Fruit fly (Drosophila melanogaster) whole organism, prepupa: ENCODE measurements around the gene Abi.

Source experiments
- CG3919 ChIP-seq: fragments of 200-800 bp; sonication (Bioruptor generic); optimal IDR thresholded peaks from 3 replicates; lab custom pipeline; 2016; ENCODE audit warnings: missing biosample characterization, missing genetic modification characterization
- CG6163 ChIP-seq: fragments of 200-800 bp; sonication (Bioruptor generic); IDR thresholded peaks from 3 replicates; pipeline ENCODE4 v1.3.6; 2022; ENCODE audit warnings: missing biosample characterization, missing genetic modification characterization
- Eip93F ChIP-seq: fragments of 200-800 bp; sonication (Bioruptor generic); optimal IDR thresholded peaks from 2 replicates; lab custom pipeline; 2016; ENCODE audit warnings: missing biosample characterization, mild to moderate bottlenecking, missing genetic modification characterization
- Ets21C ChIP-seq: fragments of 200-800 bp; sonication (Bioruptor generic); optimal IDR thresholded peaks from 3 replicates; lab custom pipeline; 2016; ENCODE audit warnings: missing biosample characterization, missing genetic modification characterization
- Lpt ChIP-seq: fragments of 200-800 bp; sonication (Bioruptor generic); optimal IDR thresholded peaks from 3 replicates; lab custom pipeline; 2016; ENCODE audit warnings: missing biosample characterization, missing genetic modification characterization
- Sox14 ChIP-seq: fragments of 200-800 bp; sonication (Bioruptor generic); optimal IDR thresholded peaks from 3 replicates; lab custom pipeline; 2016; ENCODE audit warnings: missing biosample characterization, missing genetic modification characterization
- cyc ChIP-seq: fragments of 200-800 bp; sonication (Bioruptor generic); optimal IDR thresholded peaks from 3 replicates; lab custom pipeline; 2016; ENCODE audit warnings: missing biosample characterization, missing genetic modification characterization
- dsx ChIP-seq: fragments of 200-800 bp; optimal IDR thresholded peaks from 3 replicates; lab custom pipeline; 2019; ENCODE audit warnings: missing biosample characterization, mild to moderate bottlenecking, missing genetic modification characterization, moderate library complexity; ENCODE audit not compliant: poor library complexity, severe bottlenecking

DNA sequence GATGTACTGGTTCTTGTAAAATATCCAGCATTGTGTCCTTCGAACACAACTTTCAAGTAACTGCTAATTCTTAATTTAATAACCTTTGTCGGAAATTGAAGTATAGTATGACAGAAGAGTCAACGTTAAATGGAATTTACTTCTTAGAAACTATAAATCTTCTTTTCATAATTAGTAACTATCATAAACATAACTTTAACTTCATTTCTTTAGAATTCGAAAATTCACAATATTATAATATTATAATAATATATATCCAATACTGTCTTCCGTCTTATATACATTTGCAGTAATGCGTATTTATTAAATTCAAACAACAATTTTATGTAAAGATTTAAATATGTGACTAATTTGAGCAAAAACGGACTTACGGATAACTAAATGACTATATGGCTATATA lies 31.5 kb upstream of the Abi start, which contains the start of gene Recs1:
- TF ChIP-seq Sox14 (GFP tag; lab: Kevin White, UChicago) (no peak), Lpt (GFP tag; lab: Kevin White, UChicago) (no peak), cyc (GFP tag; lab: Kevin White, UChicago) (no peak), CG6163 (GFP tag; lab: Robert Waterston, UW) (no peak), Eip93F (GFP tag; lab: Kevin White, UChicago) (no peak), CG3919 (no peak), Ets21C (GFP tag; lab: Kevin White, UChicago) (no peak), dsx (no peak)
